Worm (Caenorhabditis elegans) whole organism, L4 larva: ENCODE measurements around the gene plpp-1.3.

ENCODE experiments used
- T20F7.1 ChIP-seq: fragments of 200-800 bp; sonication (Bioruptor generic); optimal IDR thresholded peaks from 2 replicates; lab custom pipeline; 2018; ENCODE audit warnings: mild to moderate bottlenecking, missing genetic modification characterization, missing compliant biosample characterization
- aha-1 ChIP-seq: fragments of 150-350 bp; peaks from one replicate; lab custom pipeline; 2014; ENCODE audit warnings: missing biosample characterization, missing genetic modification characterization
- ama-1 ChIP-seq: fragments of 150-350 bp; optimal IDR thresholded peaks from 2 replicates; lab custom pipeline; 2014; ENCODE audit warnings: inconsistent platforms, mixed read lengths
- arid-1 ChIP-seq: fragments of 200-800 bp; sonication (Bioruptor generic); conservative IDR thresholded peaks from 2 replicates; pipeline ENCODE4 v1.3.6; 2022; ENCODE audit warnings: missing genetic modification reagents, missing genetic modification characterization, missing compliant biosample characterization
- attf-4 ChIP-seq: sonication (generic microtip); optimal IDR thresholded peaks from 3 replicates; lab custom pipeline; 2017; ENCODE audit warnings: missing biosample characterization, missing genetic modification characterization
- cey-2 ChIP-seq: sonication (generic microtip); optimal IDR thresholded peaks from 3 replicates; lab custom pipeline; 2017; ENCODE audit warnings: missing genetic modification characterization, mild to moderate bottlenecking, missing compliant biosample characterization, antibody characterized with exemption, borderline replicate concordance; ENCODE audit not compliant: insufficient read depth
- daf-16 ChIP-seq, 3 experiments: sonication (generic microtip); optimal IDR thresholded peaks; 2 replicates each; lab custom pipeline; 2016 to 2017; ENCODE audit warnings: missing genetic modification characterization in 3 of 3, missing genetic modification reagents in 3 of 3, mild to moderate bottlenecking in 2 of 3, missing compliant biosample characterization in 2 of 3, missing biosample characterization in 1 of 3, moderate library complexity in 1 of 3
- daf-19 ChIP-seq: fragments of 200-800 bp; sonication (Bioruptor generic); conservative IDR thresholded peaks from 2 replicates; pipeline ENCODE4 v1.3.6; 2022; ENCODE audit warnings: missing genetic modification characterization, missing compliant biosample characterization
- dmd-6 ChIP-seq: fragments of 200-800 bp; sonication (Bioruptor generic); IDR thresholded peaks from 2 replicates; pipeline ENCODE4 v1.3.6; 2022; ENCODE audit warnings: missing genetic modification reagents, missing genetic modification characterization, missing compliant biosample characterization
- dmd-9 ChIP-seq: fragments of 200-800 bp; sonication (Bioruptor generic); IDR thresholded peaks from 2 replicates; pipeline ENCODE4 v1.3.6; 2022; ENCODE audit warnings: missing genetic modification reagents, missing genetic modification characterization, missing compliant biosample characterization
- dve-1 ChIP-seq: sonication (generic microtip); optimal IDR thresholded peaks from 2 replicates; lab custom pipeline; 2017; ENCODE audit warnings: antibody characterized with exemption, mild to moderate bottlenecking, missing genetic modification characterization, missing compliant biosample characterization; ENCODE audit not compliant: insufficient read depth
- hlh-11 ChIP-seq: fragments of 200-800 bp; sonication (Bioruptor generic); optimal IDR thresholded peaks from 2 replicates; lab custom pipeline; 2018; ENCODE audit warnings: mild to moderate bottlenecking, missing genetic modification characterization, missing compliant biosample characterization
- hlh-30 ChIP-seq: sonication (generic microtip); optimal IDR thresholded peaks from 2 replicates; lab custom pipeline; 2017; ENCODE audit warnings: antibody characterized with exemption, mild to moderate bottlenecking, missing genetic modification characterization, missing compliant biosample characterization; ENCODE audit not compliant: insufficient read depth
- lin-29 ChIP-seq: fragments of 200-800 bp; sonication (Bioruptor generic); IDR thresholded peaks from 2 replicates; pipeline ENCODE4 v1.3.6; 2022; ENCODE audit warnings: missing genetic modification reagents, missing genetic modification characterization, missing compliant biosample characterization
- lsy-2 ChIP-seq, 2 experiments: fragments of 150-350 bp in 1 of 2; sonication (generic microtip) in 1 of 2; optimal IDR thresholded peaks; 2 replicates each; lab custom pipeline; 2014 to 2017; ENCODE audit warnings: missing biosample characterization in 2 of 2, missing genetic modification characterization in 2 of 2
- madf-5 ChIP-seq, 2 experiments: fragments of 200-800 bp; sonication (Bioruptor generic); IDR thresholded peaks; 2 replicates each; pipeline ENCODE4 v1.3.6; 2022; ENCODE audit warnings: missing compliant biosample characterization in 2 of 2, missing genetic modification characterization in 2 of 2
- mdl-1 ChIP-seq, 2 experiments: fragments of 150-350 bp in 1 of 2; sonication (generic microtip) in 1 of 2; optimal IDR thresholded peaks; 2 replicates each; lab custom pipeline; 2014 to 2017; ENCODE audit warnings: missing biosample characterization in 2 of 2, missing genetic modification characterization in 2 of 2
- mep-1 ChIP-seq: fragments of 150-350 bp; sonication (generic microtip); optimal IDR thresholded peaks from 3 replicates; lab custom pipeline; 2014; ENCODE audit warnings: missing biosample characterization, missing genetic modification characterization
- mxl-2 ChIP-seq: fragments of 200-800 bp; sonication (Bioruptor generic); conservative IDR thresholded peaks from 2 replicates; pipeline ENCODE4 v1.3.6; 2022; ENCODE audit warnings: missing genetic modification reagents, missing genetic modification characterization, missing compliant biosample characterization
- mxl-3 ChIP-seq: fragments of 200-800 bp; sonication (Bioruptor generic); optimal IDR thresholded peaks from 2 replicates; lab custom pipeline; 2018; ENCODE audit warnings: mild to moderate bottlenecking, missing genetic modification characterization, missing compliant biosample characterization
- nhr-25 ChIP-seq: sonication (generic microtip); optimal IDR thresholded peaks from 2 replicates; lab custom pipeline; 2017; ENCODE audit warnings: missing genetic modification characterization, mild to moderate bottlenecking, missing compliant biosample characterization, antibody characterized with exemption, moderate library complexity, borderline replicate concordance; ENCODE audit not compliant: insufficient read depth
- nhr-28 ChIP-seq: fragments of 150-350 bp; optimal IDR thresholded peaks from 2 replicates; lab custom pipeline; 2014; ENCODE audit warnings: missing biosample characterization, missing genetic modification characterization
- nhr-48 ChIP-seq: sonication (generic microtip); optimal IDR thresholded peaks from 2 replicates; lab custom pipeline; 2016; ENCODE audit warnings: mild to moderate bottlenecking, missing genetic modification characterization, missing compliant biosample characterization
- nhr-6 ChIP-seq: fragments of 150-350 bp; optimal IDR thresholded peaks from 2 replicates; lab custom pipeline; 2014; ENCODE audit warnings: missing biosample characterization, missing genetic modification characterization
- nhr-77 ChIP-seq: fragments of 150-350 bp; optimal IDR thresholded peaks from 2 replicates; lab custom pipeline; 2014; ENCODE audit warnings: missing biosample characterization, missing genetic modification characterization
- pha-4 ChIP-seq, 2 experiments: fragments of 150-350 bp in 1 of 2; fragments of 200-800 bp in 1 of 2; sonication (Bioruptor generic) in 1 of 2; IDR thresholded peaks in 1 of 2; optimal IDR thresholded peaks in 1 of 2; 2 replicates each; pipeline versions ENCODE4 v1.3.6 to Lab custom; 2014 to 2022; ENCODE audit warnings: missing genetic modification characterization in 2 of 2, missing genetic modification reagents in 2 of 2, missing biosample characterization in 1 of 2, missing compliant biosample characterization in 1 of 2
- php-3 ChIP-seq: fragments of 200-800 bp; sonication (Bioruptor generic); IDR thresholded peaks from 2 replicates; pipeline ENCODE4 v1.3.6; 2022; ENCODE audit warnings: missing genetic modification reagents, missing genetic modification characterization, missing compliant biosample characterization
- pqm-1 ChIP-seq: sonication (generic microtip); optimal IDR thresholded peaks from 2 replicates; lab custom pipeline; 2017; ENCODE audit warnings: missing biosample characterization, missing genetic modification characterization
- saeg-2 ChIP-seq: fragments of 200-800 bp; sonication (Bioruptor generic); IDR thresholded peaks from 2 replicates; pipeline ENCODE4 v1.3.6; 2022; ENCODE audit warnings: missing genetic modification reagents, missing genetic modification characterization, missing compliant biosample characterization
- set-16 ChIP-seq: fragments of 200-800 bp; sonication (Bioruptor generic); IDR thresholded peaks from 2 replicates; pipeline ENCODE4 v1.3.6; 2022; ENCODE audit warnings: missing genetic modification reagents, missing genetic modification characterization, missing compliant biosample characterization
- spr-1 ChIP-seq: sonication (generic microtip); optimal IDR thresholded peaks from 2 replicates; lab custom pipeline; 2016; ENCODE audit warnings: mild to moderate bottlenecking, missing genetic modification characterization, missing compliant biosample characterization
- tra-1 ChIP-seq: fragments of 200-800 bp; sonication (Bioruptor generic); IDR thresholded peaks from 2 replicates; pipeline ENCODE4 v1.3.6; 2022; ENCODE audit warnings: missing genetic modification reagents, missing genetic modification characterization, missing compliant biosample characterization
- unc-62 ChIP-seq, 3 experiments: fragments of 150-350 bp in 1 of 3; sonication (generic microtip); optimal IDR thresholded peaks in 2 of 3; peaks in 1 of 3; 1 replicate in 1 of 3; 2 replicates in 2 of 3; lab custom pipeline; 2014 to 2017; ENCODE audit warnings: missing biosample characterization in 3 of 3, missing genetic modification characterization in 3 of 3, missing genetic modification reagents in 3 of 3, missing genotype in 1 of 3
- ztf-11 ChIP-seq: fragments of 150-350 bp; optimal IDR thresholded peaks from 2 replicates; lab custom pipeline; 2014; ENCODE audit warnings: missing biosample characterization, missing genetic modification characterization

Gene plpp-1.3

DNA sequence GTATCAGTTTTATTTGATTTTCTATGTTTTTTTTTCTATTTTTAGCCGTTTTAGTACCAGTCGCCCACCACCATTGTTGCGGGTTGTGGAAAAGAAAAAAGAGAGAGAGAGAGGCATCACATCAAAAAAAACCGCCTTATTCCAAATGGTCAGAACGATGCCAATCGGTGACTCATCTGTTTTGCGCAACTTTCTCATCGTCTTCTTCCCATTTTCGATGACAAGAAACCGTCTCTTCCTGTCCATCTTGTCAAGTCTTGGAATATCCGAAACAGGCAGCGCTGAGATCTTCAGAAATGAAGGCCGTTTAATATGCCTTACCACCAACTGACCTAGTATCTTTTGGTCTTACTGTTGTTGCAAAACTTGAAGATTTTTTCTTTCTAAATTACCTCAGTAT lies 8.6 kb upstream of the plpp-1.3 start:
- TF ChIP-seq arid-1 (GFP tag; lab: Robert Waterston, UW) (no peak), unc-62 (GFP tag; optimal IDR thresholded peaks at IDR 0.05 in 1 of 2; lab: Kevin White, UChicago) (no peak), unc-62 (tag; optimal IDR thresholded peaks at IDR 0.05; lab: Kevin White, UChicago) (no peak), nhr-28 (peak; percentile 6), mxl-2 (GFP tag; lab: Robert Waterston, UW) (no peak), nhr-25 (tag; lab: Kevin White, UChicago) (peak; percentile 42), aha-1 (no peak), pqm-1 (no peak), mep-1 (tag; lab: Kevin White, UChicago) (peak; percentile 14), dmd-9 (GFP tag; lab: Robert Waterston, UW) (no peak), pha-4 (GFP tag; IDR thresholded peaks at IDR 0.05; lab: Robert Waterston, UW) (no peak), pha-4 (tag; optimal IDR thresholded peaks at IDR 0.05; lab: Kevin White, UChicago) (no peak), dve-1 (tag; lab: Kevin White, UChicago) (no peak), hlh-11 (peak; percentile 57), saeg-2 (no peak), mxl-3 (GFP tag; lab: Kevin White, UChicago) (no peak), set-16 (no peak), T20F7.1 (GFP tag; lab: Kevin White, UChicago) (no peak), ztf-11 (tag; lab: Kevin White, UChicago) (no peak), mdl-1 (tag; optimal IDR thresholded peaks at IDR 0.05; lab: Kevin White, UChicago) (peak in 1 of 2 experiments; percentile 47)

DNA sequence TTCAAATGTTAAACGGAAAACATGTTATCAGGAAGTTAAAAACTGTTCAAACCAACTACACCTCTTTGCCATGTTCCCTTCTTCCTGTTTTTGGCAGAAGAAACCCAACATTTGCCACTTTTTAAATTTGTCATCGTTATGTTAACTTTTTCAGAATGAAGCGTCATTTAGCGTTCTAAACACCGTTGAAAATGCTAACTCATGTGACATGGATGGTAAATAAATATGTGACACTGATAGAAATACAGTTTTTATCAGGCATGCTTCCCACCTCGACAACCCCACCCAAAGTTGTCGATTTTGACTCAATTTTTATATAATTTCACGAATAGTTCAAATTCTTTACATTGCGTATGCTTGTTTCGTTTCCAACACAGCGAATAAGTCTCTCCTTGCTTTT lies 7.8 kb upstream of the plpp-1.3 start:
- TF ChIP-seq mdl-1 (tag; optimal IDR thresholded peaks at IDR 0.05; lab: Kevin White, UChicago) (peak in 1 of 2 experiments; percentile 7), hlh-30 (peak; percentile 35), mep-1 (tag; lab: Kevin White, UChicago) (peak; percentile 30), madf-5 (GFP tag; IDR thresholded peaks at IDR 0.05; lab: Robert Waterston, UW) (0 out of 4 replicates have a peak, but pooled peaks of 1 of the 2 experiments have one; percentile 30), daf-16 (GFP tag; optimal IDR thresholded peaks at IDR 0.05; lab: Kevin White, UChicago) (no peak), daf-16 (tag; optimal IDR thresholded peaks at IDR 0.05; lab: Kevin White, UChicago) (peak; percentile 96), nhr-28 (peak; percentile 73), php-3 (GFP tag; lab: Robert Waterston, UW) (0 out of 2 replicates have a peak, but pooled peaks have one; percentile 7), nhr-77 (tag; lab: Kevin White, UChicago) (peak; percentile 29), dve-1 (tag; lab: Kevin White, UChicago) (peak; percentile 44), hlh-11 (peak; percentile 70), pqm-1 (peak; percentile 70), lin-29 (GFP tag; lab: Robert Waterston, UW) (no peak), unc-62 (GFP tag; optimal IDR thresholded peaks at IDR 0.05 in 1 of 2; lab: Kevin White, UChicago) (no peak), unc-62 (tag; optimal IDR thresholded peaks at IDR 0.05; lab: Kevin White, UChicago) (no peak), dmd-6 (GFP tag; lab: Robert Waterston, UW) (peak; percentile 63), daf-19 (no peak), dmd-9 (GFP tag; lab: Robert Waterston, UW) (no peak)

DNA sequence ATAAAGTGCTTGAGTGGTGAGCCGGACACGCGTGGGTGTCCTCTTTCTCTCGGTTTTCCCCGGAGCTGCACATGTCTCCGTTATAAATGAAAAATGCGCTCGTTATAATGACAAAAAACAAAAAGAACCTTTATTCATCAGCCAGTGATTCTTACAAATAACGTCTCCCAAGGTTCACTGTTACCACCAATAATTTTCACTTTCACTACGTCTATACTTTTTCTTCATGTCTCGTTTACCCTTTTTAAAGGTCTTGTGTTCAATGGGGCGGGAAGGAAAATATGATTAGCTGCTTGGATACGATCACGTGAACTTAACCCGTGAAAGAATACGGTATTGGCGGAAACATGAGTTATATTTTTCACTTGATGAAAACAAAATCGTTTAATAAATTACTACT lies 6.8 kb upstream of the plpp-1.3 start:
- TF ChIP-seq spr-1 (tag; lab: Kevin White, UChicago) = no peak
- peak; percentile 23 for TF ChIP-seq nhr-28
- peak; percentile 11 for TF ChIP-seq nhr-48
- peak in 1 of 2 experiments; percentile 56 for TF ChIP-seq mdl-1 (tag; optimal IDR thresholded peaks at IDR 0.05; lab: Kevin White, UChicago)
- TF ChIP-seq nhr-77 (tag; lab: Kevin White, UChicago) = peak; percentile 64
- no peak for TF ChIP-seq nhr-6 (tag; lab: Kevin White, UChicago)
- TF ChIP-seq cey-2 (tag; lab: Kevin White, UChicago) = peak; percentile 1
- TF ChIP-seq dmd-6 (GFP tag; lab: Robert Waterston, UW) = peak; percentile 31; the same call in 1 of the 2 replicates
- TF ChIP-seq attf-4 (tag; lab: Kevin White, UChicago) = no peak
- TF ChIP-seq dve-1 (tag; lab: Kevin White, UChicago) = peak; percentile 31
- TF ChIP-seq hlh-11 = peak; percentile 68
- peak in 1 of 2 experiments; percentile 71 for TF ChIP-seq lsy-2 (tag; optimal IDR thresholded peaks at IDR 0.05; lab: Kevin White, UChicago)
- peak; percentile 49; the same call in 1 of the 2 replicates for TF ChIP-seq tra-1 (GFP tag; lab: Robert Waterston, UW)
- TF ChIP-seq hlh-30 = peak; percentile 94
- peak; percentile 70 for TF ChIP-seq ama-1 (lab: Kevin White, UChicago)
